Fruit fly (Drosophila melanogaster) whole organism, embryonic: Measurements from ENCODE around the gene CG14286.
A peak's percentile ranks its signal among the peaks of the same experiment; 100 is the strongest.

ENCODE experiments used
- Atf-2 ChIP-seq: fragments of 200-800 bp; sonication (Bioruptor generic); optimal IDR thresholded peaks from 2 replicates; lab custom pipeline; 2016; ENCODE audit warnings: missing biosample characterization, missing genetic modification characterization
- CG10366 ChIP-seq: fragments of 200-800 bp; sonication (Bioruptor generic); IDR thresholded peaks from 2 replicates; pipeline ENCODE4 v1.3.6; 2022; ENCODE audit warnings: missing biosample characterization, missing genetic modification characterization
- CG10654 ChIP-seq: fragments of 200-800 bp; sonication (Bioruptor generic); optimal IDR thresholded peaks from 2 replicates; lab custom pipeline; 2016; ENCODE audit warnings: missing biosample characterization, missing genetic modification characterization
- CG10979 ChIP-seq: fragments of 200-800 bp; sonication (Bioruptor generic); optimal IDR thresholded peaks from 2 replicates; lab custom pipeline; 2018; ENCODE audit warnings: missing biosample characterization, mild to moderate bottlenecking, missing genetic modification characterization, moderate library complexity
- CG11456 ChIP-seq: fragments of 200-800 bp; sonication (Bioruptor generic); IDR thresholded peaks from 3 replicates; pipeline ENCODE4 v1.3.6; 2022; ENCODE audit warnings: missing biosample characterization, missing genetic modification characterization
- CG11504 ChIP-seq: fragments of 200-800 bp; sonication (Bioruptor generic); optimal IDR thresholded peaks from 3 replicates; lab custom pipeline; 2019; ENCODE audit warnings: missing biosample characterization, mild to moderate bottlenecking, missing genetic modification characterization, moderate library complexity
- CG12744 ChIP-seq: fragments of 200-800 bp; sonication (Bioruptor generic); optimal IDR thresholded peaks from 2 replicates; lab custom pipeline; 2016; ENCODE audit warnings: missing biosample characterization, missing genetic modification characterization
- CG13424 ChIP-seq: fragments of 200-800 bp; sonication (Bioruptor generic); optimal IDR thresholded peaks from 2 replicates; lab custom pipeline; 2019; ENCODE audit warnings: missing biosample characterization, mild to moderate bottlenecking, missing genetic modification characterization, moderate library complexity
- CG15479 ChIP-seq: fragments of 200-800 bp; sonication (Bioruptor generic); optimal IDR thresholded peaks from 3 replicates; lab custom pipeline; 2019; ENCODE audit warnings: missing biosample characterization, mild to moderate bottlenecking, missing genetic modification characterization, moderate library complexity
- CG16863 ChIP-seq: fragments of 200-800 bp; sonication (Bioruptor generic); optimal IDR thresholded peaks from 3 replicates; lab custom pipeline; 2016; ENCODE audit warnings: missing biosample characterization, missing genetic modification characterization
- CG1792 ChIP-seq: fragments of 200-800 bp; sonication (Bioruptor generic); optimal IDR thresholded peaks from 2 replicates; lab custom pipeline; 2016; ENCODE audit warnings: missing biosample characterization, missing genetic modification characterization
- CG18262 ChIP-seq: fragments of 200-800 bp; optimal IDR thresholded peaks from 3 replicates; lab custom pipeline; 2019; ENCODE audit warnings: missing biosample characterization, mild to moderate bottlenecking, missing genetic modification characterization, moderate library complexity
- CG2678 ChIP-seq: fragments of 200-800 bp; sonication (Bioruptor generic); optimal IDR thresholded peaks from 3 replicates; lab custom pipeline; 2019; ENCODE audit warnings: missing biosample characterization, mild to moderate bottlenecking, missing genetic modification characterization, moderate library complexity
- CG2712 ChIP-seq: fragments of 200-800 bp; optimal IDR thresholded peaks from 3 replicates; lab custom pipeline; 2019; ENCODE audit warnings: missing biosample characterization, mild to moderate bottlenecking, missing genetic modification characterization, moderate library complexity
- CG31441 ChIP-seq: fragments of 200-800 bp; sonication (Bioruptor generic); IDR thresholded peaks from 2 replicates; pipeline ENCODE4 v1.3.6; 2022; ENCODE audit warnings: missing biosample characterization, missing genetic modification characterization
- CG4820 ChIP-seq: fragments of 200-800 bp; sonication (Bioruptor generic); optimal IDR thresholded peaks from 3 replicates; lab custom pipeline; 2016; ENCODE audit warnings: missing biosample characterization, missing genetic modification characterization
- CG5245 ChIP-seq: fragments of 200-800 bp; sonication (Bioruptor generic); optimal IDR thresholded peaks from 3 replicates; lab custom pipeline; 2016; ENCODE audit warnings: missing biosample characterization, missing genetic modification characterization
- CG7271 ChIP-seq: fragments of 200-800 bp; sonication (Bioruptor generic); optimal IDR thresholded peaks from 2 replicates; lab custom pipeline; 2018; ENCODE audit warnings: missing biosample characterization, mild to moderate bottlenecking, missing genetic modification characterization, moderate library complexity
- CG8388 ChIP-seq: fragments of 200-800 bp; sonication (Bioruptor generic); optimal IDR thresholded peaks from 2 replicates; lab custom pipeline; 2019; ENCODE audit warnings: missing biosample characterization, mild to moderate bottlenecking, missing genetic modification characterization, moderate library complexity
- CG9817 ChIP-seq: fragments of 200-800 bp; sonication (Bioruptor generic); optimal IDR thresholded peaks from 2 replicates; lab custom pipeline; 2018; ENCODE audit warnings: missing biosample characterization, mild to moderate bottlenecking, missing genetic modification characterization, moderate library complexity
- Dad ChIP-seq: fragments of 200-800 bp; sonication (Bioruptor generic); optimal IDR thresholded peaks from 3 replicates; lab custom pipeline; 2016; ENCODE audit warnings: missing biosample characterization, missing genetic modification characterization
- ERR ChIP-seq: fragments of 200-800 bp; sonication (Bioruptor generic); optimal IDR thresholded peaks from 2 replicates; lab custom pipeline; 2016; ENCODE audit warnings: missing biosample characterization, missing genetic modification characterization
- Hr39 ChIP-seq: fragments of >200 bp; optimal IDR thresholded peaks from 2 replicates; lab custom pipeline; 2017
- Hr51 ChIP-seq, 2 experiments: fragments of 200-800 bp; sonication (Bioruptor generic); optimal IDR thresholded peaks; 2 replicates in 1 of 2; 3 replicates in 1 of 2; lab custom pipeline; 2016 to 2018; ENCODE audit warnings: missing biosample characterization in 2 of 2, missing genetic modification characterization in 2 of 2, mild to moderate bottlenecking in 1 of 2, moderate library complexity in 1 of 2
- Nf-YA ChIP-seq: fragments of 200-800 bp; sonication (Bioruptor generic); IDR thresholded peaks from 2 replicates; pipeline ENCODE4 v1.3.6; 2022; ENCODE audit warnings: missing biosample characterization, missing genetic modification characterization
- Sox102F ChIP-seq: fragments of 200-800 bp; sonication (Bioruptor generic); optimal IDR thresholded peaks from 2 replicates; lab custom pipeline; 2018; ENCODE audit warnings: missing biosample characterization, mild to moderate bottlenecking, missing genetic modification characterization, moderate library complexity
- Ssrp ChIP-seq: fragments of 200-800 bp; sonication (Bioruptor generic); optimal IDR thresholded peaks from 2 replicates; lab custom pipeline; 2018; ENCODE audit warnings: missing biosample characterization, mild to moderate bottlenecking, missing genetic modification characterization, moderate library complexity
- Xbp1 ChIP-seq: fragments of 200-800 bp; sonication (Bioruptor generic); optimal IDR thresholded peaks from 3 replicates; lab custom pipeline; 2016; ENCODE audit warnings: missing biosample characterization, mild to moderate bottlenecking, missing genetic modification characterization
- ap ChIP-seq: fragments of 200-800 bp; sonication (Bioruptor generic); IDR thresholded peaks from 2 replicates; pipeline ENCODE4 v1.3.6; 2022; ENCODE audit warnings: missing biosample characterization, missing genetic modification characterization
- az2 ChIP-seq: fragments of 200-800 bp; sonication (Bioruptor generic); optimal IDR thresholded peaks from 3 replicates; lab custom pipeline; 2016; ENCODE audit warnings: missing biosample characterization, missing genetic modification characterization
- bcd ChIP-seq: fragments of 200-800 bp; sonication (Bioruptor generic); optimal IDR thresholded peaks from 2 replicates; lab custom pipeline; 2017; ENCODE audit warnings: missing biosample characterization, mild to moderate bottlenecking, missing genetic modification characterization
- bsh ChIP-seq, 2 experiments: fragments of 200-800 bp; sonication (Bioruptor generic); optimal IDR thresholded peaks; 2 replicates each; lab custom pipeline; 2017 to 2018; ENCODE audit warnings: mild to moderate bottlenecking in 2 of 2, missing biosample characterization in 2 of 2, missing genetic modification characterization in 2 of 2, moderate library complexity in 1 of 2
- crp ChIP-seq, 2 experiments: fragments of 200-800 bp; sonication (Bioruptor generic); optimal IDR thresholded peaks; 2 replicates in 1 of 2; 3 replicates in 1 of 2; lab custom pipeline; 2017; ENCODE audit warnings: missing biosample characterization in 2 of 2, missing genetic modification characterization in 2 of 2, mild to moderate bottlenecking in 1 of 2, moderate library complexity in 1 of 2
- dmrt11E ChIP-seq: fragments of 200-800 bp; sonication (Bioruptor generic); optimal IDR thresholded peaks from 3 replicates; lab custom pipeline; 2018; ENCODE audit warnings: missing biosample characterization, mild to moderate bottlenecking, missing genetic modification characterization, moderate library complexity
- dmrt99B ChIP-seq: fragments of 200-800 bp; sonication (Bioruptor generic); optimal IDR thresholded peaks from 2 replicates; lab custom pipeline; 2018; ENCODE audit warnings: missing biosample characterization, mild to moderate bottlenecking, missing genetic modification characterization, moderate library complexity
- ftz-f1 ChIP-seq: fragments of 200-800 bp; sonication (Bioruptor generic); optimal IDR thresholded peaks from 2 replicates; lab custom pipeline; 2016; ENCODE audit warnings: missing biosample characterization, missing genetic modification characterization
- gem ChIP-seq: fragments of 200-800 bp; sonication (Bioruptor generic); optimal IDR thresholded peaks from 2 replicates; lab custom pipeline; 2019; ENCODE audit warnings: missing biosample characterization, mild to moderate bottlenecking, missing genetic modification characterization, moderate library complexity
- grau ChIP-seq: fragments of 200-800 bp; optimal IDR thresholded peaks from 3 replicates; lab custom pipeline; 2019; ENCODE audit warnings: missing biosample characterization, mild to moderate bottlenecking, missing genetic modification characterization, moderate library complexity
- ken ChIP-seq: fragments of 200-800 bp; sonication (Bioruptor generic); IDR thresholded peaks from 3 replicates; pipeline ENCODE4 v1.3.6; 2022; ENCODE audit warnings: missing biosample characterization, missing genetic modification characterization
- lbe ChIP-seq: fragments of 200-800 bp; sonication (Bioruptor generic); optimal IDR thresholded peaks from 2 replicates; lab custom pipeline; 2016; ENCODE audit warnings: missing biosample characterization, mild to moderate bottlenecking, missing genetic modification characterization
- luna ChIP-seq: fragments of 200-800 bp; sonication (Bioruptor generic); optimal IDR thresholded peaks from 2 replicates; lab custom pipeline; 2016; ENCODE audit warnings: missing biosample characterization, missing genetic modification characterization
- pan ChIP-seq, 4 experiments: fragments of >200 bp in 3 of 4; fragments of 200-800 bp in 1 of 4; sonication (Bioruptor generic) in 1 of 4; optimal IDR thresholded peaks in 3 of 4; IDR thresholded peaks in 1 of 4; 2 replicates each; pipeline versions ENCODE4 v1.3.6 to Lab custom; 2017 to 2022; ENCODE audit warnings: missing biosample characterization in 2 of 4, missing genetic modification characterization in 2 of 4, mixed read lengths in 1 of 4
- pb ChIP-seq: fragments of 200-800 bp; sonication (Bioruptor generic); optimal IDR thresholded peaks from 3 replicates; lab custom pipeline; 2016; ENCODE audit warnings: missing biosample characterization, missing genetic modification characterization
- pfk ChIP-seq: fragments of 200-800 bp; sonication (Bioruptor generic); optimal IDR thresholded peaks from 2 replicates; lab custom pipeline; 2018; ENCODE audit warnings: missing biosample characterization, mild to moderate bottlenecking, missing genetic modification characterization, moderate library complexity
- prd ChIP-seq, 3 experiments: fragments of >200 bp in 2 of 3; fragments of 200-800 bp in 1 of 3; sonication (Bioruptor generic) in 1 of 3; optimal IDR thresholded peaks in 2 of 3; IDR thresholded peaks in 1 of 3; 2 replicates in 2 of 3; 3 replicates in 1 of 3; pipeline versions ENCODE4 v1.3.6 to Lab custom; 2017 to 2022; ENCODE audit warnings: missing biosample characterization in 1 of 3, missing genetic modification characterization in 1 of 3
- slbo ChIP-seq: fragments of 200-800 bp; sonication (Bioruptor generic); IDR thresholded peaks from 2 replicates; pipeline ENCODE4 v1.3.6; 2022; ENCODE audit warnings: missing biosample characterization, missing genetic modification characterization
- sr ChIP-seq: fragments of 200-800 bp; sonication (Bioruptor generic); IDR thresholded peaks from 3 replicates; pipeline ENCODE4 v1.3.6; 2022; ENCODE audit warnings: missing biosample characterization, missing genetic modification characterization
- sug ChIP-seq: fragments of 200-800 bp; optimal IDR thresholded peaks from 2 replicates; lab custom pipeline; 2019; ENCODE audit warnings: missing biosample characterization, mild to moderate bottlenecking, missing genetic modification characterization, moderate library complexity
- tap ChIP-seq: fragments of 200-800 bp; optimal IDR thresholded peaks from 3 replicates; lab custom pipeline; 2019; ENCODE audit warnings: missing biosample characterization, mild to moderate bottlenecking, missing genetic modification characterization, moderate library complexity
- twi ChIP-seq: fragments of 200-800 bp; optimal IDR thresholded peaks from 2 replicates; lab custom pipeline; 2019; ENCODE audit warnings: missing biosample characterization, mild to moderate bottlenecking, missing genetic modification characterization, moderate library complexity

The CG14286 gene

DNA sequence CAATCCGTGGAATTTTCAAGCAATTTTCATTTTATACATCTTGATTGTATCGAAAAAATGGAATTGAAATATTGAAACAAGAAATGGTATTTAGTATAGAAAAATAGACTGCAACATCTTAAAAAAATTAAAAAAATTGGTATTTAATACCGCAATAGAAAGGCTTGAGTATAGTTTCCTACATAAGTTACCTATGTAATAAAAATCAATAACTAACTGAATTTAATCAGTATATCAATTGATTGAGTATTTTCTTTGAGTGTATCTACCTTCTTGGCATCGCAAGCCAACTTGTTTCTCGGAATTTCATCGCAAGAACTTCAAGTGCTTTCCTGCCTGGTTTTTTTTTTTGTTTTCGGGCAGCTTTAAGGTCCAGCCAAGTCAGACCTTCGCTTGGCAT lies 33.4 kb upstream of the CG14286 start (continued):
- TF ChIP-seq bsh (GFP tag; optimal IDR thresholded peaks at IDR 0.05; lab: Kevin White, UChicago) (peak; percentile 43 to 58), CG18262 (tag; lab: Kevin White, UChicago) (peak; percentile 30), prd (optimal IDR thresholded peaks at IDR 0.05; lab: Kevin White, UChicago) (no peak), prd (GFP tag; IDR thresholded peaks at IDR 0.05; lab: Robert Waterston, UW) (peak; percentile 30; the same call in 1 of the 3 replicates), CG2712 (tag; lab: Kevin White, UChicago) (peak; percentile 5), CG10979 (peak; percentile 54), CG7271 (tag; lab: Kevin White, UChicago) (no peak), lbe (GFP tag; lab: Kevin White, UChicago) (peak; percentile 18), az2 (GFP tag; lab: Kevin White, UChicago) (peak; percentile 4), CG15479 (GFP tag; lab: Kevin White, UChicago) (no peak), sr (GFP tag; lab: Robert Waterston, UW) (no peak), CG12744 (GFP tag; lab: Kevin White, UChicago) (no peak), Atf-2 (GFP tag; lab: Kevin White, UChicago) (no peak), Dad (GFP tag; lab: Kevin White, UChicago) (no peak), twi (no peak), CG13424 (tag; lab: Kevin White, UChicago) (no peak), Hr39 (lab: Kevin White, UChicago) (no peak), CG8388 (GFP tag; lab: Kevin White, UChicago) (peak; percentile 12), ken (GFP tag; lab: Robert Waterston, UW) (no peak), pb (GFP tag; lab: Kevin White, UChicago) (no peak), ap (GFP tag; lab: Robert Waterston, UW) (no peak), pfk (no peak), CG4820 (GFP tag; lab: Kevin White, UChicago) (no peak), luna (GFP tag; lab: Kevin White, UChicago) (no peak), Hr51 (GFP tag; optimal IDR thresholded peaks at IDR 0.05; lab: Kevin White, UChicago) (peak in 1 of 2 experiments; percentile 33), dmrt11E (peak; percentile 50), Xbp1 (GFP tag; lab: Kevin White, UChicago) (no peak), dmrt99B (tag; lab: Kevin White, UChicago) (peak; percentile 23), CG1792 (GFP tag; lab: Kevin White, UChicago) (no peak), CG16863 (GFP tag; lab: Kevin White, UChicago) (no peak), Sox102F (GFP tag; lab: Kevin White, UChicago) (peak; percentile 18), CG11504 (tag; lab: Kevin White, UChicago) (peak; percentile 28), CG10654 (GFP tag; lab: Kevin White, UChicago) (no peak), CG31441 (GFP tag; lab: Robert Waterston, UW) (peak; percentile 36; the same call in 1 of the 2 replicates), sug (tag; lab: Kevin White, UChicago) (no peak), CG11456 (GFP tag; lab: Robert Waterston, UW) (no peak), Ssrp (peak; percentile 10), Nf-YA (GFP tag; lab: Robert Waterston, UW) (no peak), ftz-f1 (no peak), gem (tag; lab: Kevin White, UChicago) (peak; percentile 62), CG5245 (no peak), ERR (no peak), slbo (GFP tag; lab: Robert Waterston, UW) (no peak), crp (GFP tag; optimal IDR thresholded peaks at IDR 0.05; lab: Kevin White, UChicago) (no peak), pan (optimal IDR thresholded peaks at IDR 0.05; lab: Kevin White, UChicago) (no peak), pan (GFP tag; optimal IDR thresholded peaks at IDR 0.05 in 1 of 2, IDR thresholded peaks at IDR 0.05 in 1 of 2) (no peak), bcd (GFP tag; lab: Kevin White, UChicago) (no peak), CG9817 (tag; lab: Kevin White, UChicago) (no peak), grau (tag; lab: Kevin White, UChicago) (peak; percentile 1), CG2678 (tag; lab: Kevin White, UChicago) (peak; percentile 16), CG10366 (GFP tag; lab: Robert Waterston, UW) (no peak), tap (tag; lab: Kevin White, UChicago) (no peak)
